Worm (Caenorhabditis elegans) whole organism, L3 larva: ENCODE results near the gene H03G16.7.

Experiments
- nhr-77 ChIP-seq: fragments of 150-350 bp; optimal IDR thresholded peaks from 2 replicates; lab custom pipeline; 2014; ENCODE audit warnings: missing biosample characterization, missing genetic modification characterization
- unc-62 ChIP-seq: fragments of 150-350 bp; sonication (generic microtip); optimal IDR thresholded peaks from 4 replicates; lab custom pipeline; 2014; ENCODE audit warnings: missing biosample characterization, missing genetic modification reagents, missing genetic modification characterization
- zag-1 ChIP-seq: fragments of 150-350 bp; optimal IDR thresholded peaks from 2 replicates; lab custom pipeline; 2014; ENCODE audit warnings: missing biosample characterization, missing genetic modification characterization

DNA sequence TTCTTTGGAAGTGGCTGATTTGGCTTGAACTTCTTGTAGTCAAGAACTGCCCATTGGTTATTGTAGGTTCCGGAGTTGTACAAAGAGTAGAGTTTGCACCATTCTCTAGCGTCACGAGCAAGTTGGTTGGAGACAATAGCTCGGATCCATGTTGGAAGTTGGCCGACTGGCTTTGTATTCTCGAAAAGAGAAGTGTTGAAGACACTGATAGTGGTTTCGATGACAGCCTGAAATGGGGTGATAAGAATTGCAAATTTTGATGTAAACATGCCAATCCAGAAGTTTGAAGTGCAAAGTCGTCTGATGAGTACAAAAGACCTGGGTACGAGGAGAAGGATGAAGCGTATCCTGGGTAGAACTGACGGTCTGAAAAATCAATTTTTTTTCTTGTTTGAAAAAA lies 40.5 kb upstream of the H03G16.7 start:
- TF ChIP-seq zag-1 (no peak), unc-62 (no peak), nhr-77 (no peak)
